Fruit fly (Drosophila melanogaster) whole organism, embryonic: ENCODE results near the gene CG5381.

Source experiments
- Asciz ChIP-seq: fragments of 200-800 bp; sonication (Bioruptor generic); optimal IDR thresholded peaks from 2 replicates; lab custom pipeline; 2017; ENCODE audit warnings: missing biosample characterization, mild to moderate bottlenecking, missing genetic modification characterization, missing genetic modification reagents
- B-H2 ChIP-seq: fragments of 200-800 bp; sonication (Bioruptor generic); optimal IDR thresholded peaks from 2 replicates; lab custom pipeline; 2018; ENCODE audit warnings: missing biosample characterization, mild to moderate bottlenecking, missing genetic modification characterization
- CG10979 ChIP-seq: fragments of 200-800 bp; sonication (Bioruptor generic); optimal IDR thresholded peaks from 2 replicates; lab custom pipeline; 2018; ENCODE audit warnings: missing biosample characterization, mild to moderate bottlenecking, missing genetic modification characterization, moderate library complexity
- CG12391 ChIP-seq: fragments of 200-800 bp; sonication (Bioruptor generic); optimal IDR thresholded peaks from 3 replicates; lab custom pipeline; 2018; ENCODE audit warnings: missing biosample characterization, mild to moderate bottlenecking, missing genetic modification characterization, moderate library complexity
- CG13775 ChIP-seq: fragments of 200-800 bp; sonication (Bioruptor generic); optimal IDR thresholded peaks from 3 replicates; lab custom pipeline; 2017; ENCODE audit warnings: missing biosample characterization, mild to moderate bottlenecking, missing genetic modification characterization
- CG15514 ChIP-seq: fragments of 200-800 bp; sonication (Bioruptor generic); optimal IDR thresholded peaks from 3 replicates; lab custom pipeline; 2017; ENCODE audit warnings: missing biosample characterization, missing genetic modification characterization, mild to moderate bottlenecking, moderate library complexity, missing genetic modification reagents
- CG17359 ChIP-seq: fragments of 200-800 bp; sonication (Bioruptor generic); optimal IDR thresholded peaks from 3 replicates; lab custom pipeline; 2018; ENCODE audit warnings: missing biosample characterization, mild to moderate bottlenecking, missing genetic modification characterization, moderate library complexity
- CG17829 ChIP-seq: fragments of 200-800 bp; optimal IDR thresholded peaks from 2 replicates; lab custom pipeline; 2019; ENCODE audit warnings: missing biosample characterization, mild to moderate bottlenecking, missing genetic modification characterization, moderate library complexity
- CG18476 ChIP-seq: fragments of 200-800 bp; sonication (Bioruptor generic); optimal IDR thresholded peaks from 2 replicates; lab custom pipeline; 2016; ENCODE audit warnings: missing biosample characterization, mild to moderate bottlenecking, missing genetic modification characterization
- CG2712 ChIP-seq: fragments of 200-800 bp; optimal IDR thresholded peaks from 3 replicates; lab custom pipeline; 2019; ENCODE audit warnings: missing biosample characterization, mild to moderate bottlenecking, missing genetic modification characterization, moderate library complexity
- CG31388 ChIP-seq: fragments of 200-800 bp; sonication (Bioruptor generic); optimal IDR thresholded peaks from 2 replicates; lab custom pipeline; 2016; ENCODE audit warnings: missing biosample characterization, missing genetic modification characterization
- CG4617 ChIP-seq: fragments of 200-800 bp; sonication (Bioruptor generic); optimal IDR thresholded peaks from 3 replicates; lab custom pipeline; 2016; ENCODE audit warnings: missing biosample characterization, missing genetic modification characterization, borderline replicate concordance
- CG8089 ChIP-seq: fragments of 200-800 bp; sonication (Bioruptor generic); optimal IDR thresholded peaks from 3 replicates; lab custom pipeline; 2016; ENCODE audit warnings: missing biosample characterization, missing genetic modification characterization
- CG8924 ChIP-seq: fragments of 200-800 bp; optimal IDR thresholded peaks from 3 replicates; lab custom pipeline; 2019; ENCODE audit warnings: missing biosample characterization, mild to moderate bottlenecking, missing genetic modification characterization, moderate library complexity
- CG9797 ChIP-seq: fragments of 200-800 bp; sonication (Bioruptor generic); optimal IDR thresholded peaks from 3 replicates; lab custom pipeline; 2018; ENCODE audit warnings: missing biosample characterization, mild to moderate bottlenecking, missing genetic modification characterization
- CoRest ChIP-seq: fragments of 200-800 bp; sonication (Bioruptor generic); optimal IDR thresholded peaks from 3 replicates; lab custom pipeline; 2018; ENCODE audit warnings: missing biosample characterization, mild to moderate bottlenecking, missing genetic modification characterization, moderate library complexity
- D19A ChIP-seq: fragments of 200-800 bp; optimal IDR thresholded peaks from 3 replicates; lab custom pipeline; 2019; ENCODE audit warnings: missing biosample characterization, mild to moderate bottlenecking, missing genetic modification characterization, moderate library complexity
- Deaf1 ChIP-seq: fragments of 200-800 bp; optimal IDR thresholded peaks from 3 replicates; lab custom pipeline; 2019; ENCODE audit warnings: missing biosample characterization, mild to moderate bottlenecking, missing genetic modification characterization, moderate library complexity
- Dfd ChIP-seq, 2 experiments: fragments of >200 bp; optimal IDR thresholded peaks; 2 replicates each; lab custom pipeline; 2017; ENCODE audit warnings: missing biosample characterization in 2 of 2, missing genetic modification characterization in 2 of 2
- GATAe ChIP-seq: fragments of 200-800 bp; sonication (Bioruptor generic); conservative IDR thresholded peaks from 2 replicates; pipeline ENCODE4 v1.3.6; 2022; ENCODE audit warnings: missing biosample characterization, missing genetic modification characterization
- HLHmδ ChIP-seq: fragments of 200-800 bp; sonication (Bioruptor generic); optimal IDR thresholded peaks from 2 replicates; lab custom pipeline; 2018; ENCODE audit warnings: missing biosample characterization, mild to moderate bottlenecking, missing genetic modification characterization, moderate library complexity
- HmgZ ChIP-seq: fragments of 200-800 bp; sonication (Bioruptor generic); optimal IDR thresholded peaks from 2 replicates; lab custom pipeline; 2018; ENCODE audit warnings: missing biosample characterization, mild to moderate bottlenecking, missing genetic modification characterization
- Nf-YB ChIP-seq: fragments of 200-800 bp; sonication (Bioruptor generic); optimal IDR thresholded peaks from 3 replicates; lab custom pipeline; 2019; ENCODE audit warnings: missing biosample characterization, mild to moderate bottlenecking, missing genetic modification characterization, moderate library complexity
- Nf-YC ChIP-seq: fragments of 200-800 bp; optimal IDR thresholded peaks from 3 replicates; lab custom pipeline; 2019; ENCODE audit warnings: missing biosample characterization, mild to moderate bottlenecking, missing genetic modification characterization, moderate library complexity
- Pdp1 ChIP-seq, 2 experiments: fragments of 200-800 bp; sonication (Bioruptor generic); optimal IDR thresholded peaks; 3 replicates each; lab custom pipeline; 2016; ENCODE audit warnings: missing biosample characterization in 2 of 2, missing genetic modification characterization in 2 of 2, mild to moderate bottlenecking in 1 of 2, moderate library complexity in 1 of 2
- Sox100B ChIP-seq: fragments of 200-800 bp; sonication (Bioruptor generic); optimal IDR thresholded peaks from 3 replicates; lab custom pipeline; 2018; ENCODE audit warnings: missing biosample characterization, mild to moderate bottlenecking, missing genetic modification characterization
- Vsx1 ChIP-seq: fragments of 200-800 bp; sonication (Bioruptor generic); optimal IDR thresholded peaks from 2 replicates; lab custom pipeline; 2017; ENCODE audit warnings: missing biosample characterization, mild to moderate bottlenecking, missing genetic modification characterization, missing genetic modification reagents
- YL-1 ChIP-seq: fragments of 200-800 bp; sonication (Bioruptor generic); optimal IDR thresholded peaks from 3 replicates; lab custom pipeline; 2017; ENCODE audit warnings: missing biosample characterization, mild to moderate bottlenecking, missing genetic modification characterization
- al ChIP-seq: fragments of 200-800 bp; sonication (Bioruptor generic); IDR thresholded peaks from 2 replicates; pipeline ENCODE4 v1.3.6; 2022; ENCODE audit warnings: missing biosample characterization, missing genetic modification characterization
- ash1 ChIP-seq: fragments of 200-800 bp; sonication (Bioruptor generic); optimal IDR thresholded peaks from 2 replicates; lab custom pipeline; 2018; ENCODE audit warnings: missing biosample characterization, mild to moderate bottlenecking, missing genetic modification characterization
- corto ChIP-seq: fragments of 200-800 bp; sonication (Bioruptor generic); optimal IDR thresholded peaks from 2 replicates; lab custom pipeline; 2016; ENCODE audit warnings: missing biosample characterization, mild to moderate bottlenecking, missing genetic modification characterization, moderate library complexity
- dpn ChIP-seq, 2 experiments: fragments of 200-800 bp; sonication (Bioruptor generic); optimal IDR thresholded peaks; 3 replicates each; lab custom pipeline; 2016; ENCODE audit warnings: missing biosample characterization in 2 of 2, missing genetic modification characterization in 2 of 2
- ewg ChIP-seq: fragments of 200-800 bp; sonication (Bioruptor generic); optimal IDR thresholded peaks from 3 replicates; lab custom pipeline; 2017; ENCODE audit warnings: mild to moderate bottlenecking, missing biosample characterization, missing genetic modification reagents, missing genetic modification characterization
- fd96Cb ChIP-seq: fragments of 200-800 bp; sonication (Bioruptor generic); optimal IDR thresholded peaks from 2 replicates; lab custom pipeline; 2018; ENCODE audit warnings: missing biosample characterization, mild to moderate bottlenecking, missing genetic modification characterization, moderate library complexity
- ftz-f1 ChIP-seq: fragments of 200-800 bp; sonication (Bioruptor generic); optimal IDR thresholded peaks from 2 replicates; lab custom pipeline; 2016; ENCODE audit warnings: missing biosample characterization, missing genetic modification characterization
- gem ChIP-seq: fragments of 200-800 bp; sonication (Bioruptor generic); optimal IDR thresholded peaks from 2 replicates; lab custom pipeline; 2019; ENCODE audit warnings: missing biosample characterization, mild to moderate bottlenecking, missing genetic modification characterization, moderate library complexity
- gt ChIP-seq: fragments of 200-800 bp; sonication (Bioruptor generic); IDR thresholded peaks from 2 replicates; pipeline ENCODE4 v1.3.6; 2022; ENCODE audit warnings: missing biosample characterization, missing genetic modification characterization
- knrl ChIP-seq: fragments of 200-800 bp; sonication (Bioruptor generic); IDR thresholded peaks from 3 replicates; pipeline ENCODE4 v1.3.6; 2022; ENCODE audit warnings: missing biosample characterization, missing genetic modification characterization; ENCODE audit not compliant: partially characterized antibody
- nmo ChIP-seq: fragments of 200-800 bp; sonication (Bioruptor generic); optimal IDR thresholded peaks from 2 replicates; lab custom pipeline; 2018; ENCODE audit warnings: missing biosample characterization, mild to moderate bottlenecking, missing genetic modification characterization, moderate library complexity
- onecut ChIP-seq: fragments of 200-800 bp; sonication (Bioruptor generic); IDR thresholded peaks from 2 replicates; pipeline ENCODE4 v1.3.6; 2022; ENCODE audit warnings: missing biosample characterization, missing genetic modification characterization
- org-1 ChIP-seq: fragments of 200-800 bp; sonication (Bioruptor generic); optimal IDR thresholded peaks from 2 replicates; lab custom pipeline; 2017; ENCODE audit warnings: missing biosample characterization, missing genetic modification characterization
- row ChIP-seq: fragments of 200-800 bp; sonication (Bioruptor generic); IDR thresholded peaks from 3 replicates; pipeline ENCODE4 v1.3.6; 2022; ENCODE audit warnings: missing biosample characterization, missing genetic modification characterization
- shn ChIP-seq: fragments of 200-800 bp; sonication (Bioruptor generic); optimal IDR thresholded peaks from 3 replicates; lab custom pipeline; 2016; ENCODE audit warnings: missing biosample characterization, missing genetic modification characterization
- sima ChIP-seq: fragments of 200-800 bp; sonication (Bioruptor generic); optimal IDR thresholded peaks from 2 replicates; lab custom pipeline; 2016; ENCODE audit warnings: missing biosample characterization, missing genetic modification characterization
- sug ChIP-seq: fragments of 200-800 bp; optimal IDR thresholded peaks from 2 replicates; lab custom pipeline; 2019; ENCODE audit warnings: missing biosample characterization, mild to moderate bottlenecking, missing genetic modification characterization, moderate library complexity
- trem ChIP-seq: fragments of 200-800 bp; optimal IDR thresholded peaks from 3 replicates; lab custom pipeline; 2019; ENCODE audit warnings: missing biosample characterization, mild to moderate bottlenecking, missing genetic modification characterization, moderate library complexity
- ttk ChIP-seq: fragments of 200-800 bp; sonication (Bioruptor generic); IDR thresholded peaks from 2 replicates; pipeline ENCODE4 v2.1.2; 2022; ENCODE audit warnings: missing biosample characterization, missing genetic modification characterization
- wek ChIP-seq: fragments of 200-800 bp; sonication (Bioruptor generic); optimal IDR thresholded peaks from 3 replicates; lab custom pipeline; 2018; ENCODE audit warnings: missing biosample characterization, mild to moderate bottlenecking, missing genetic modification characterization, moderate library complexity

Gene CG5381

dm6 chr2L:10331066-10331847 is 8.4 kb upstream of the CG5381 start, which contains the start of the genes Schip1 and Cox10 (continued):
- TF ChIP-seq CG10979 (tag; lab: Kevin White, UChicago): peak; percentile 20
- peak; percentile 33 for TF ChIP-seq Nf-YC (tag; lab: Kevin White, UChicago)
- TF ChIP-seq CG17829 (tag; lab: Kevin White, UChicago): peak; percentile 49
- peak; percentile 26 for TF ChIP-seq CG15514 (GFP tag; lab: Kevin White, UChicago)
- peak; percentile 40 for TF ChIP-seq CG2712
- no peak for TF ChIP-seq Vsx1 (GFP tag; lab: Kevin White, UChicago)
- no peak for TF ChIP-seq CG8089
- peak; percentile 62 for TF ChIP-seq row (GFP tag; lab: Robert Waterston, UW)
- no peak for TF ChIP-seq CG31388 (GFP tag; lab: Kevin White, UChicago)
- TF ChIP-seq al (GFP tag; lab: Robert Waterston, UW): no peak
- TF ChIP-seq ewg (GFP tag; lab: Kevin White, UChicago): peak; percentile 87
- TF ChIP-seq CG9797 (GFP tag; lab: Kevin White, UChicago): peak; percentile 14
- peak; percentile 53 for TF ChIP-seq D19A (tag; lab: Kevin White, UChicago)
- TF ChIP-seq wek (GFP tag; lab: Kevin White, UChicago): peak; percentile 61
- TF ChIP-seq ftz-f1 (GFP tag; lab: Kevin White, UChicago): no peak
- TF ChIP-seq GATAe (GFP tag; lab: Robert Waterston, UW): no peak
- no peak for TF ChIP-seq HLHmδ (GFP tag; lab: Kevin White, UChicago)
- no peak for TF ChIP-seq Deaf1 (tag; lab: Kevin White, UChicago)
- TF ChIP-seq sug: peak; percentile 31
- TF ChIP-seq org-1: no peak
- TF ChIP-seq CoRest (tag; lab: Kevin White, UChicago): peak; percentile 56
- TF ChIP-seq fd96Cb (tag; lab: Kevin White, UChicago): no peak
- no peak for TF ChIP-seq shn (GFP tag; lab: Kevin White, UChicago)
- TF ChIP-seq trem: peak; percentile 52
- no peak for TF ChIP-seq onecut (GFP tag; lab: Robert Waterston, UW)
- no peak for TF ChIP-seq corto (GFP tag; lab: Kevin White, UChicago)
- no peak for TF ChIP-seq gt (GFP tag; lab: Robert Waterston, UW)
- no peak for TF ChIP-seq CG18476 (GFP tag; lab: Kevin White, UChicago)
- no peak for TF ChIP-seq ash1 (GFP tag; lab: Kevin White, UChicago)
- peak; percentile 5 for TF ChIP-seq B-H2 (GFP tag; lab: Kevin White, UChicago)
- TF ChIP-seq Asciz: no peak
- no peak for TF ChIP-seq Dfd (GFP tag; optimal IDR thresholded peaks at IDR 0.05; lab: Kevin White, UChicago)
- TF ChIP-seq CG13775: no peak
- peak; percentile 18 for TF ChIP-seq nmo (GFP tag; lab: Kevin White, UChicago)
- TF ChIP-seq dpn (GFP tag; optimal IDR thresholded peaks at IDR 0.05; lab: Kevin White, UChicago): peak in 1 of 2 experiments; percentile 16
- no peak for TF ChIP-seq sima (GFP tag; lab: Kevin White, UChicago)
- TF ChIP-seq CG4617: peak; percentile 18
- peak; percentile 12 for TF ChIP-seq CG17359 (tag; lab: Kevin White, UChicago)
- no peak for TF ChIP-seq knrl (GFP tag; lab: Robert Waterston, UW)
- TF ChIP-seq CG8924: peak; percentile 70
- TF ChIP-seq Nf-YB (GFP tag; lab: Kevin White, UChicago): peak; percentile 6
- peak; percentile 72 for TF ChIP-seq CG12391
- TF ChIP-seq ttk: no peak
- peak in 1 of 2 experiments; percentile 99 for TF ChIP-seq Pdp1 (GFP tag; optimal IDR thresholded peaks at IDR 0.05; lab: Kevin White, UChicago)
- peak; percentile 24 for TF ChIP-seq YL-1
- TF ChIP-seq HmgZ (tag; lab: Kevin White, UChicago): peak; percentile 19
- TF ChIP-seq Sox100B (GFP tag; lab: Kevin White, UChicago): peak; percentile 21
- TF ChIP-seq gem (tag; lab: Kevin White, UChicago): peak; percentile 69
